Fruit fly (Drosophila melanogaster): ENCODE measurements around the gene CG32102.

Gene CG32102

DNA sequence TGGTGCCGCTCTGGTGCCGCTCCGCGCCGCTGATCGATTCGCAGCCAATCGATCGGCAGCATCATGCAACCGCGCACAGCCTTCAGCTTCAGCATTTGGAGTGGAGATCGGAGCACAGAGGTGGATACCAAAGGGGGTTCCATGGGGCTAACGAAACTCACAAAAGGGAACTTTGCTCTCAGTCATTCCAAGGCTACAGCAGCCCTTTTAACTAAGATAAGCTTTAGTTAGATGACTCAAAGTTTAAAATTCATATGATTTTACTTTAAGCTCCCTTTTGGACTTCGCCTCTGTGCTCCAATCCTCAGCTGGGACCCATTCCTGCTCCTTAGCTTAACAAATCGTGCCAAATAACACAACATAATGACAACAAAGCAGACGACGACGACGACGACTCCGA lies 49.1 kb downstream of the CG32102 start (continued):
- TF ChIP-seq Mio (GFP tag; optimal IDR thresholded peaks at IDR 0.05) (no peak), br (GFP tag; optimal IDR thresholded peaks at IDR 0.05) (peak; percentile 37), usp (GFP tag; optimal IDR thresholded peaks at IDR 0.05) (no peak), pan (optimal IDR thresholded peaks at IDR 0.05) (no peak), Rel (GFP tag; optimal IDR thresholded peaks at IDR 0.05) (no peak), Rel (tag; optimal IDR thresholded peaks at IDR 0.05) (no peak), Dif (GFP tag; optimal IDR thresholded peaks at IDR 0.05; ENCODE audit: partially characterized antibody) (no peak), woc (GFP tag; optimal IDR thresholded peaks at IDR 0.05) (peak; percentile 49)

All from whole organism, wandering third instar larva.